Fruit fly (Drosophila melanogaster): Measurements from ENCODE around the gene CG14395.

dm6 chr3R:12634617-12635016 is 28.0 kb upstream of the CG14395 start, which contains the start of gene CG11598:
- no peak for TF ChIP-seq psq (GFP tag; optimal IDR thresholded peaks at IDR 0.05)
- TF ChIP-seq woc (GFP tag; optimal IDR thresholded peaks at IDR 0.05), result no peak
- no peak for TF ChIP-seq h (GFP tag; optimal IDR thresholded peaks at IDR 0.05)
- no peak for TF ChIP-seq CG9705 (GFP tag; optimal IDR thresholded peaks at IDR 0.05)
- TF ChIP-seq lola (GFP tag; optimal IDR thresholded peaks at IDR 0.05), result no peak
- TF ChIP-seq CrebA (GFP tag; optimal IDR thresholded peaks at IDR 0.05; ENCODE audit: borderline replicate concordance), result no peak
- TF ChIP-seq sv (GFP tag; optimal IDR thresholded peaks at IDR 0.05), result no peak
- TF ChIP-seq usp (GFP tag; optimal IDR thresholded peaks at IDR 0.05), result no peak
- TF ChIP-seq pan (optimal IDR thresholded peaks at IDR 0.05), result no peak

All from whole organism, wandering third instar larva.